Worm (Caenorhabditis elegans) whole organism, L3 larva: ENCODE results near the gene rnh-1.1.
A peak's percentile ranks its signal among the peaks of the same experiment; 100 is the strongest.

Experiments used
- R02D3.7 ChIP-seq: fragments of 150-350 bp; optimal IDR thresholded peaks from 2 replicates; lab custom pipeline; 2014; ENCODE audit warnings: missing biosample characterization, missing genetic modification characterization
- ZK546.5 ChIP-seq: sonication (generic microtip); optimal IDR thresholded peaks from 2 replicates; lab custom pipeline; 2017; ENCODE audit warnings: missing biosample characterization, missing genetic modification characterization
- aly-2 ChIP-seq: fragments of 150-350 bp; optimal IDR thresholded peaks from 2 replicates; lab custom pipeline; 2014; ENCODE audit warnings: missing biosample characterization, missing genetic modification characterization
- ama-1 ChIP-seq: fragments of 150-350 bp; optimal IDR thresholded peaks from 2 replicates; lab custom pipeline; 2018
- ceh-16 ChIP-seq: sonication (generic microtip); optimal IDR thresholded peaks from 2 replicates; lab custom pipeline; 2017; ENCODE audit warnings: missing biosample characterization, missing genetic modification characterization
- ceh-28 ChIP-seq: fragments of 150-350 bp; optimal IDR thresholded peaks from 2 replicates; lab custom pipeline; 2014; ENCODE audit warnings: missing biosample characterization, missing genetic modification reagents, missing genetic modification characterization
- ceh-82 ChIP-seq: fragments of 150-350 bp; optimal IDR thresholded peaks from 2 replicates; lab custom pipeline; 2014; ENCODE audit warnings: missing biosample characterization, missing genetic modification characterization
- ceh-9 ChIP-seq: sonication (generic microtip); optimal IDR thresholded peaks from 2 replicates; lab custom pipeline; 2018; ENCODE audit warnings: missing biosample characterization, missing genetic modification characterization
- daf-12 ChIP-seq: fragments of 150-350 bp; optimal IDR thresholded peaks from 2 replicates; lab custom pipeline; 2014; ENCODE audit warnings: missing biosample characterization, missing genetic modification reagents, missing genetic modification characterization
- egl-27 ChIP-seq: sonication (generic microtip); optimal IDR thresholded peaks from 4 replicates; lab custom pipeline; 2017; ENCODE audit warnings: missing biosample characterization, missing genetic modification reagents, missing genetic modification characterization
- egl-5 ChIP-seq: fragments of 150-350 bp; optimal IDR thresholded peaks from 2 replicates; lab custom pipeline; 2017; ENCODE audit warnings: missing biosample characterization, missing genetic modification reagents, missing genetic modification characterization, inconsistent platforms
- elt-1 ChIP-seq: fragments of 150-350 bp; optimal IDR thresholded peaks from 2 replicates; lab custom pipeline; 2014; ENCODE audit warnings: missing biosample characterization, missing genetic modification characterization
- elt-2 ChIP-seq: sonication (generic microtip); optimal IDR thresholded peaks from 2 replicates; lab custom pipeline; 2016; ENCODE audit warnings: missing genetic modification reagents, mild to moderate bottlenecking, missing genetic modification characterization, missing compliant biosample characterization
- elt-3 ChIP-seq, 3 experiments: fragments of 150-350 bp in 1 of 3; sonication (generic microtip) in 2 of 3; optimal IDR thresholded peaks; 2 replicates in 2 of 3; 4 replicates in 1 of 3; lab custom pipeline; 2014 to 2017; ENCODE audit warnings: missing biosample characterization in 3 of 3, missing genetic modification characterization in 3 of 3
- eor-1 ChIP-seq, 2 experiments: fragments of 150-350 bp; optimal IDR thresholded peaks; 2 replicates each; lab custom pipeline; 2014 to 2018; ENCODE audit warnings: missing biosample characterization in 2 of 2, missing genetic modification characterization in 2 of 2
- fkh-10 ChIP-seq: sonication (generic microtip); optimal IDR thresholded peaks from 2 replicates; lab custom pipeline; 2017; ENCODE audit warnings: missing biosample characterization, missing genetic modification reagents, missing genetic modification characterization
- fkh-2 ChIP-seq: fragments of 150-350 bp; optimal IDR thresholded peaks from 2 replicates; lab custom pipeline; 2014; ENCODE audit warnings: missing biosample characterization, missing genetic modification reagents, missing genetic modification characterization
- fos-1 ChIP-seq: fragments of 150-350 bp; optimal IDR thresholded peaks from 2 replicates; lab custom pipeline; 2014; ENCODE audit warnings: missing biosample characterization, missing genetic modification characterization
- hmg-11 ChIP-seq: sonication (generic microtip); optimal IDR thresholded peaks from 2 replicates; lab custom pipeline; 2016; ENCODE audit warnings: missing genetic modification characterization, missing compliant biosample characterization
- jun-1 ChIP-seq: fragments of 150-350 bp; optimal IDR thresholded peaks from 2 replicates; lab custom pipeline; 2014; ENCODE audit warnings: missing biosample characterization, missing genetic modification reagents, missing genetic modification characterization
- lin-15B ChIP-seq: fragments of 150-350 bp; optimal IDR thresholded peaks from 2 replicates; lab custom pipeline; 2014; ENCODE audit warnings: missing biosample characterization, missing genetic modification characterization
- lin-39 ChIP-seq: fragments of 150-350 bp; optimal IDR thresholded peaks from 2 replicates; lab custom pipeline; 2018; ENCODE audit warnings: missing biosample characterization, missing genetic modification reagents, missing genetic modification characterization
- lsy-12 ChIP-seq: sonication (generic microtip); optimal IDR thresholded peaks from 2 replicates; lab custom pipeline; 2016; ENCODE audit warnings: mild to moderate bottlenecking, missing genetic modification characterization, missing compliant biosample characterization
- mdl-1 ChIP-seq: fragments of 150-350 bp; optimal IDR thresholded peaks from 2 replicates; lab custom pipeline; 2014; ENCODE audit warnings: missing biosample characterization, missing genetic modification characterization
- mml-1 ChIP-seq: fragments of 150-350 bp; sonication (generic microtip); optimal IDR thresholded peaks from 3 replicates; lab custom pipeline; 2014; ENCODE audit warnings: missing biosample characterization, missing genetic modification characterization
- nfya-1 ChIP-seq: sonication (generic microtip); optimal IDR thresholded peaks from 2 replicates; lab custom pipeline; 2017; ENCODE audit warnings: missing genetic modification characterization, mild to moderate bottlenecking, missing compliant biosample characterization, antibody characterized with exemption, moderate library complexity; ENCODE audit not compliant: insufficient read depth
- nhr-11 ChIP-seq: fragments of 150-350 bp; optimal IDR thresholded peaks from 2 replicates; lab custom pipeline; 2014; ENCODE audit warnings: missing biosample characterization, missing genetic modification characterization
- nhr-12 ChIP-seq: fragments of 150-350 bp; optimal IDR thresholded peaks from 2 replicates; lab custom pipeline; 2014; ENCODE audit warnings: missing biosample characterization, missing genetic modification characterization
- nhr-23 ChIP-seq: fragments of 150-350 bp; optimal IDR thresholded peaks from 2 replicates; lab custom pipeline; 2014; ENCODE audit warnings: missing biosample characterization, missing genetic modification reagents, missing genetic modification characterization
- nhr-237 ChIP-seq: fragments of 150-350 bp; optimal IDR thresholded peaks from 2 replicates; lab custom pipeline; 2014; ENCODE audit warnings: missing biosample characterization, missing genetic modification characterization
- nhr-25 ChIP-seq: sonication (generic microtip); optimal IDR thresholded peaks from 2 replicates; lab custom pipeline; 2017; ENCODE audit warnings: missing biosample characterization, missing genetic modification characterization
- nhr-43 ChIP-seq: sonication (generic microtip); optimal IDR thresholded peaks from 2 replicates; lab custom pipeline; 2016; ENCODE audit warnings: mild to moderate bottlenecking, missing genetic modification characterization, missing compliant biosample characterization; ENCODE audit not compliant: poor library complexity, severe bottlenecking
- nhr-67 ChIP-seq: fragments of 150-350 bp; optimal IDR thresholded peaks from 2 replicates; lab custom pipeline; 2014; ENCODE audit warnings: missing biosample characterization, missing genetic modification characterization
- nhr-76 ChIP-seq: fragments of 150-350 bp; sonication (generic microtip); optimal IDR thresholded peaks from 5 replicates; lab custom pipeline; 2014; ENCODE audit warnings: missing biosample characterization, missing genetic modification characterization
- pha-4 ChIP-seq: fragments of 150-350 bp; optimal IDR thresholded peaks from 2 replicates; lab custom pipeline; 2014; ENCODE audit warnings: missing biosample characterization, missing genetic modification reagents, missing genetic modification characterization
- pqm-1 ChIP-seq: fragments of 150-350 bp; optimal IDR thresholded peaks from 2 replicates; lab custom pipeline; 2017; ENCODE audit warnings: missing biosample characterization, missing genetic modification characterization, inconsistent platforms
- sea-2 ChIP-seq: fragments of 150-350 bp; sonication (generic microtip); optimal IDR thresholded peaks from 4 replicates; lab custom pipeline; 2014; ENCODE audit warnings: missing biosample characterization, missing genetic modification reagents, missing genetic modification characterization
- skn-1 ChIP-seq: fragments of 150-350 bp; optimal IDR thresholded peaks from 2 replicates; lab custom pipeline; 2014; ENCODE audit warnings: missing biosample characterization, missing genetic modification characterization
- snpc-4 ChIP-seq: fragments of 150-350 bp; optimal IDR thresholded peaks from 2 replicates; lab custom pipeline; 2014; ENCODE audit warnings: missing biosample characterization, missing genetic modification characterization
- tbx-2 ChIP-seq: sonication (generic microtip); optimal IDR thresholded peaks from 2 replicates; lab custom pipeline; 2016; ENCODE audit warnings: mild to moderate bottlenecking, missing genetic modification characterization, missing compliant biosample characterization
- unc-39 ChIP-seq: sonication (generic microtip); optimal IDR thresholded peaks from 4 replicates; lab custom pipeline; 2017; ENCODE audit warnings: missing biosample characterization, missing genetic modification characterization
- unc-62 ChIP-seq: fragments of 150-350 bp; sonication (generic microtip); optimal IDR thresholded peaks from 4 replicates; lab custom pipeline; 2014; ENCODE audit warnings: missing biosample characterization, missing genetic modification reagents, missing genetic modification characterization
- zag-1 ChIP-seq: fragments of 150-350 bp; optimal IDR thresholded peaks from 2 replicates; lab custom pipeline; 2014; ENCODE audit warnings: missing biosample characterization, missing genetic modification characterization
- ztf-4 ChIP-seq: fragments of 150-350 bp; optimal IDR thresholded peaks from 2 replicates; lab custom pipeline; 2014; ENCODE audit warnings: missing biosample characterization, missing genetic modification characterization

The rnh-1.1 gene

DNA sequence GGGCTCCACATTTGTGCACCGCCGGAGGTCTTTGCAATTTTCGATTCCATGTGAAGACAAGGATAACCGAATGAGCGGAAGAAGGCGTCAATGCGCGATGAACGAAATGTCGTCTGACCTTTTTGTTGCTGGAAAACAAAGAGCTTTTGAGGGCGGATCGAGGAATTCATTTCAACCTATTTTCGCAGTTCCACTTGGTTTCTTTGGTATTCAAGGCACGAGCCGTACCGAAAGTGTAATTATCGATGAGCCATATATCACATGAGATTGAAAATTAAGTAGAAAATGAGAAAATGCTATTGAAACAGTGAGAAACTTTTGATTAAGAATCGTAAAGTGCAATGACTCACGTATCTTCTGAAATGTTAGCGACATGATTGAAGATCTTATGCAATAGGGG lies 6.3 kb upstream of the rnh-1.1 start, which contains the start of gene glb-9:
glb-9 (minus strand) TSS at position 101 of the 400 bp plus-strand sequence.
- TF ChIP-seq nhr-237, result no peak
- TF ChIP-seq nhr-43 (tag; lab: Kevin White, UChicago), result no peak
- no peak for TF ChIP-seq mdl-1
- no peak for TF ChIP-seq jun-1 (tag; lab: Kevin White, UChicago)
- TF ChIP-seq egl-27 (tag; lab: Kevin White, UChicago), result no peak
- no peak for TF ChIP-seq lsy-12
- no peak for TF ChIP-seq zag-1

DNA sequence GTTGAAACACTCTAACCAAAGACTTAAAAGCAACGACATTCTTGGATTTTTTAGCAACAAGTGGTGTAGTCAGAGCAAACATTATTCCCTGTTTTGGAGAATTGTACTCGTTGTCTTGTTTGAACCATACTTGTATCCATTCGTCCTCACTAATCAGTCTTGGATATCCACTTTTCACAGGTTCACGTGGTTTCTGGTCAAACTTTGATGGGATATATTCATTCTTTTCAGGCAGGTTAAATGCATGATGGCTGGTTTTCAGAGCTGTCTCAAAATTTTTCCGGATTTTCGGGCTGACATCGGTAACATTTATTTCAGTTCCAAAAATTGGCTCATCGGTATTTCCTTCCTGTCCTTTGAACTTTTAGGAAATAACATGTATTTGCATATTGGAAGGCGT lies 4.1 kb upstream of the rnh-1.1 start:
- TF ChIP-seq eor-1 (tag; optimal IDR thresholded peaks at IDR 0.05; lab: Kevin White, UChicago) (no peak), jun-1 (tag; lab: Kevin White, UChicago) (no peak), sea-2 (GFP tag; lab: Kevin White, UChicago) (no peak), unc-62 (GFP tag; lab: Kevin White, UChicago) (no peak), elt-1 (tag; lab: Kevin White, UChicago) (no peak), nhr-23 (tag; lab: Kevin White, UChicago) (no peak), elt-3 (tag; optimal IDR thresholded peaks at IDR 0.05; lab: Kevin White, UChicago) (no peak), egl-5 (tag; lab: Kevin White, UChicago) (no peak), pqm-1 (tag; lab: Kevin White, UChicago) (no peak), egl-27 (tag; lab: Kevin White, UChicago) (no peak), unc-39 (tag; lab: Kevin White, UChicago) (no peak), ztf-4 (no peak), snpc-4 (no peak), nhr-11 (tag; lab: Kevin White, UChicago) (no peak), ceh-16 (tag; lab: Kevin White, UChicago) (no peak), fkh-10 (GFP tag; lab: Kevin White, UChicago) (no peak), fos-1 (no peak), mml-1 (no peak), daf-12 (tag; lab: Kevin White, UChicago) (no peak)
- TF ChIP-seq, all 47 proteins: peak for 0

DNA sequence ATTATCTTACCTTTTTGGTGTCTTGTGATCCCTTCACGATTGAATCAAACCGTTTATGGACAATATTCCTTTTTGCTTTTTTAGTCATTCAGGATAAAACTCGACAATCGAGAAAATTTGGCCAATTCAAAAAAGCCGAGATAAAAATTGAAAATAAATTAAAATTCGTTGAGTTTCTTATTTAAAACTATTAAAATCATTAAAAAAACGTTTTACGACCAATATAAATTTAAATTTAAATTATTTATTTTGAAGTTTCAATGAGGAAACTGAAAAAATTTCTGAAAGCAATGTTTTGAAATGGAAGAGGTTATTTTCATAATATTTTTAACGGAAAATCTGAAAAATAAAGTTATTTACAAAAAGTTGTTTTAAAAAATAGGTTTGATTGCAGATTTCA lies 2.3 kb upstream of the rnh-1.1 start, which contains the start of gene ZK1290.15:
ZK1290.15 (plus strand) TSS at position 301 of the 400 bp plus-strand sequence.
- TF ChIP-seq unc-62 (GFP tag; lab: Kevin White, UChicago), result no peak

DNA sequence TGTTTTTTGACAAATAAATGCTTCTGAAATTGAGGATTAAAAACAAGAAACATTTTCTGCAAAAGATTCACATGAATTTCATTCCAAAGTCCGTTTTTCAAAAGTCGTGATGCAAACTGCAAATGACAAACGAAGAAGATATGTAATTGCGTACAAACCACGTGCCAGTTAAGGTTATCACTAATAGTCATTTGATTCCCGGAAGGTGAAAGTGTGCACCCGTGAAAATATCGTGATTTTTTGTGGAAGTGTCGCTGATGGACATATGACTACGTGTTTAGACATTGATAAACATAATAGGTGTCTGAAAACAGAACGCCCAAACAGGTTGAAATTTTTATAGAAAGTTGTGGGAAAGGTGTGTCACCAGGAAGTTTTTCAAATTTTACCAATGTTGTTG lies 2.7 kb downstream of the rnh-1.1 start:
- TF ChIP-seq lin-39 (tag; lab: Kevin White, UChicago) (no peak), ama-1 (no peak), mdl-1 (no peak), nhr-25 (peak; percentile 57), jun-1 (tag; lab: Kevin White, UChicago) (peak; percentile 45), elt-2 (peak; percentile 86), ceh-82 (no peak), mml-1 (peak; percentile 39), ceh-28 (tag; lab: Kevin White, UChicago) (peak; percentile 6), eor-1 (tag; optimal IDR thresholded peaks at IDR 0.05; lab: Kevin White, UChicago) (no peak), hmg-11 (no peak), unc-62 (GFP tag; lab: Kevin White, UChicago) (no peak), fos-1 (no peak), nfya-1 (tag; lab: Kevin White, UChicago) (no peak), egl-27 (tag; lab: Kevin White, UChicago) (no peak), fkh-2 (tag; lab: Kevin White, UChicago) (no peak), ztf-4 (no peak), nhr-23 (tag; lab: Kevin White, UChicago) (peak; percentile 89), ceh-16 (tag; lab: Kevin White, UChicago) (no peak), ceh-9 (tag; lab: Kevin White, UChicago) (no peak), elt-1 (tag; lab: Kevin White, UChicago) (no peak), R02D3.7 (tag; lab: Kevin White, UChicago) (no peak), nhr-67 (no peak), snpc-4 (no peak), nhr-76 (tag; lab: Kevin White, UChicago) (no peak), unc-39 (tag; lab: Kevin White, UChicago) (no peak), pqm-1 (tag; lab: Kevin White, UChicago) (peak; percentile 78), nhr-11 (tag; lab: Kevin White, UChicago) (no peak), elt-3 (tag; optimal IDR thresholded peaks at IDR 0.05; lab: Kevin White, UChicago) (no peak), nhr-12 (tag; lab: Kevin White, UChicago) (no peak), fkh-10 (GFP tag; lab: Kevin White, UChicago) (no peak), tbx-2 (tag; lab: Kevin White, UChicago) (peak; percentile 25), egl-5 (tag; lab: Kevin White, UChicago) (no peak), aly-2 (tag; lab: Kevin White, UChicago) (no peak), ZK546.5 (tag; lab: Kevin White, UChicago) (no peak), lsy-12 (no peak), nhr-237 (no peak), sea-2 (GFP tag; lab: Kevin White, UChicago) (no peak), pha-4 (tag; lab: Kevin White, UChicago) (no peak), zag-1 (no peak), skn-1 (tag; lab: Kevin White, UChicago) (no peak), lin-15B (tag; lab: Kevin White, UChicago) (no peak), nhr-43 (tag; lab: Kevin White, UChicago) (peak; percentile 94)
